Fruit fly (Drosophila melanogaster): ENCODE data around the gene CG5254.

dm6 chrX:756856-757255, 6.7 kb downstream of the CG5254 start:
- no peak for TF ChIP-seq CTCF (optimal IDR thresholded peaks at IDR 0.05)
- TF ChIP-seq CG8478 (optimal IDR thresholded peaks at IDR 0.05): no peak

All from S2 (cell line).